Fruit fly (Drosophila melanogaster) whole organism, embryonic: Measurements from ENCODE around the gene CG5568.

ENCODE experiments used
- Awh ChIP-seq: fragments of 200-800 bp; sonication (Bioruptor generic); IDR thresholded peaks from 2 replicates; pipeline ENCODE4, ENCODE4 v1.3.6; 2022; ENCODE audit warnings: missing biosample characterization, missing genetic modification characterization
- B-H2 ChIP-seq: fragments of 200-800 bp; sonication (Bioruptor generic); optimal IDR thresholded peaks from 2 replicates; lab custom pipeline; 2018; ENCODE audit warnings: missing biosample characterization, mild to moderate bottlenecking, missing genetic modification characterization
- Bdp1 ChIP-seq: fragments of 200-800 bp; sonication (Bioruptor generic); optimal IDR thresholded peaks from 3 replicates; lab custom pipeline; 2016; ENCODE audit warnings: missing biosample characterization, missing genetic modification characterization
- CG10209 ChIP-seq: fragments of 200-800 bp; sonication (Bioruptor generic); optimal IDR thresholded peaks from 3 replicates; lab custom pipeline; 2017; ENCODE audit warnings: missing biosample characterization, mild to moderate bottlenecking, missing genetic modification characterization, missing genetic modification reagents
- CG10565 ChIP-seq: fragments of 200-800 bp; sonication (Bioruptor generic); optimal IDR thresholded peaks from 3 replicates; lab custom pipeline; 2016; ENCODE audit warnings: missing biosample characterization, mild to moderate bottlenecking, missing genetic modification characterization
- CG1603 ChIP-seq: fragments of 200-800 bp; sonication (Bioruptor generic); optimal IDR thresholded peaks from 2 replicates; lab custom pipeline; 2019; ENCODE audit warnings: missing biosample characterization, mild to moderate bottlenecking, missing genetic modification characterization, moderate library complexity
- CG17912 ChIP-seq: fragments of 200-800 bp; sonication (Bioruptor generic); optimal IDR thresholded peaks from 2 replicates; lab custom pipeline; 2018; ENCODE audit warnings: missing biosample characterization, mild to moderate bottlenecking, missing genetic modification characterization
- CG2875 ChIP-seq: fragments of 200-800 bp; sonication (Bioruptor generic); optimal IDR thresholded peaks from 2 replicates; lab custom pipeline; 2017; ENCODE audit warnings: missing biosample characterization, mild to moderate bottlenecking, missing genetic modification characterization, missing genetic modification reagents
- CG3163 ChIP-seq: fragments of 200-800 bp; sonication (Bioruptor generic); optimal IDR thresholded peaks from 3 replicates; lab custom pipeline; 2016; ENCODE audit warnings: missing biosample characterization, missing genetic modification characterization
- CG42726 ChIP-seq: fragments of 200-800 bp; sonication (Bioruptor generic); IDR thresholded peaks from 2 replicates; pipeline ENCODE4 v1.3.6; 2022; ENCODE audit warnings: missing biosample characterization, missing genetic modification characterization; ENCODE audit not compliant: partially characterized antibody
- CG6813 ChIP-seq: fragments of 200-800 bp; sonication (Bioruptor generic); optimal IDR thresholded peaks from 2 replicates; lab custom pipeline; 2017; ENCODE audit warnings: missing biosample characterization, missing genetic modification characterization, mild to moderate bottlenecking, moderate library complexity, missing genetic modification reagents
- CG7556 ChIP-seq: fragments of 200-800 bp; sonication (Bioruptor generic); optimal IDR thresholded peaks from 2 replicates; lab custom pipeline; 2017; ENCODE audit warnings: missing biosample characterization, mild to moderate bottlenecking, missing genetic modification characterization
- CG9932 ChIP-seq: fragments of 200-800 bp; sonication (Bioruptor generic); IDR thresholded peaks from 2 replicates; pipeline ENCODE4 v1.3.6; 2022; ENCODE audit warnings: missing biosample characterization, missing genetic modification characterization
- Dad ChIP-seq: fragments of 200-800 bp; sonication (Bioruptor generic); optimal IDR thresholded peaks from 3 replicates; lab custom pipeline; 2016; ENCODE audit warnings: missing biosample characterization, missing genetic modification characterization
- Dbx ChIP-seq: fragments of 200-800 bp; sonication (Bioruptor generic); IDR thresholded peaks from 3 replicates; pipeline ENCODE4 v1.3.6; 2022; ENCODE audit warnings: missing biosample characterization, missing genetic modification characterization
- Dll ChIP-seq: fragments of 200-800 bp; sonication (Bioruptor generic); IDR thresholded peaks from 4 replicates; pipeline ENCODE4 v1.3.6; 2022; ENCODE audit warnings: missing biosample characterization, missing genetic modification characterization; ENCODE audit not compliant: partially characterized antibody
- Dref ChIP-seq: fragments of 200-800 bp; sonication (Bioruptor generic); IDR thresholded peaks from 2 replicates; pipeline ENCODE4 v1.3.6; 2022; ENCODE audit warnings: missing biosample characterization, missing genetic modification characterization
- Elba2 ChIP-seq: fragments of 200-800 bp; sonication (Bioruptor generic); optimal IDR thresholded peaks from 3 replicates; lab custom pipeline; 2016; ENCODE audit warnings: missing biosample characterization, missing genetic modification characterization
- HLH54F ChIP-seq: fragments of 200-800 bp; sonication (Bioruptor generic); optimal IDR thresholded peaks from 3 replicates; lab custom pipeline; 2016; ENCODE audit warnings: missing biosample characterization, missing genetic modification characterization
- Hand ChIP-seq: fragments of 200-800 bp; sonication (Bioruptor generic); optimal IDR thresholded peaks from 2 replicates; lab custom pipeline; 2017; ENCODE audit warnings: mild to moderate bottlenecking, missing biosample characterization, missing genetic modification reagents, missing genetic modification characterization
- Hr3 ChIP-seq: fragments of 200-800 bp; sonication (Bioruptor generic); optimal IDR thresholded peaks from 3 replicates; lab custom pipeline; 2016; ENCODE audit warnings: missing biosample characterization, missing genetic modification characterization
- Hr78 ChIP-seq, 2 experiments: fragments of 200-800 bp in 1 of 2; fragments of >200 bp in 1 of 2; sonication (Bioruptor generic) in 1 of 2; optimal IDR thresholded peaks; 2 replicates each; lab custom pipeline; 2017 to 2019; ENCODE audit warnings: missing biosample characterization in 2 of 2, missing genetic modification characterization in 2 of 2, mild to moderate bottlenecking in 1 of 2, moderate library complexity in 1 of 2
- Lpt ChIP-seq: fragments of >200 bp; optimal IDR thresholded peaks from 2 replicates; lab custom pipeline; 2018; ENCODE audit warnings: missing biosample characterization, missing genetic modification characterization
- NfI ChIP-seq: fragments of 200-800 bp; sonication (Bioruptor generic); optimal IDR thresholded peaks from 3 replicates; lab custom pipeline; 2018; ENCODE audit warnings: missing biosample characterization, mild to moderate bottlenecking, missing genetic modification characterization, moderate library complexity
- Oaz ChIP-seq: fragments of 200-800 bp; sonication (Bioruptor generic); IDR thresholded peaks from 2 replicates; pipeline ENCODE4 v1.3.6; 2022; ENCODE audit warnings: missing biosample characterization, missing genetic modification characterization
- Oli ChIP-seq: fragments of 200-800 bp; sonication (Bioruptor generic); optimal IDR thresholded peaks from 2 replicates; lab custom pipeline; 2018; ENCODE audit warnings: missing biosample characterization, mild to moderate bottlenecking, missing genetic modification characterization, moderate library complexity
- PHDP ChIP-seq: fragments of 200-800 bp; sonication (Bioruptor generic); optimal IDR thresholded peaks from 3 replicates; lab custom pipeline; 2018; ENCODE audit warnings: missing biosample characterization, mild to moderate bottlenecking, missing genetic modification characterization, moderate library complexity
- Pdp1 ChIP-seq, 2 experiments: fragments of 200-800 bp; sonication (Bioruptor generic); optimal IDR thresholded peaks; 3 replicates each; lab custom pipeline; 2016; ENCODE audit warnings: missing biosample characterization in 2 of 2, missing genetic modification characterization in 2 of 2, mild to moderate bottlenecking in 1 of 2, moderate library complexity in 1 of 2
- Sox102F ChIP-seq: fragments of 200-800 bp; sonication (Bioruptor generic); optimal IDR thresholded peaks from 2 replicates; lab custom pipeline; 2018; ENCODE audit warnings: missing biosample characterization, mild to moderate bottlenecking, missing genetic modification characterization, moderate library complexity
- Taf1 ChIP-seq: fragments of 200-800 bp; sonication (Bioruptor generic); IDR thresholded peaks from 2 replicates; pipeline ENCODE4 v1.3.6; 2022; ENCODE audit warnings: missing biosample characterization, missing genetic modification characterization
- Tbp ChIP-seq: fragments of >200 bp; optimal IDR thresholded peaks from 2 replicates; lab custom pipeline; 2018; ENCODE audit warnings: missing biosample characterization, missing genetic modification characterization
- Trl ChIP-seq, 3 experiments: fragments of >200 bp in 2 of 3; fragments of 200-800 bp in 1 of 3; sonication (Bioruptor generic) in 1 of 3; optimal IDR thresholded peaks; 2 replicates in 1 of 3; 3 replicates in 2 of 3; lab custom pipeline; 2016 to 2017; ENCODE audit warnings: missing biosample characterization in 1 of 3, missing genetic modification characterization in 1 of 3
- ap ChIP-seq: fragments of 200-800 bp; sonication (Bioruptor generic); IDR thresholded peaks from 2 replicates; pipeline ENCODE4 v1.3.6; 2022; ENCODE audit warnings: missing biosample characterization, missing genetic modification characterization
- eyg ChIP-seq: fragments of 200-800 bp; sonication (Bioruptor generic); optimal IDR thresholded peaks from 3 replicates; lab custom pipeline; 2016; ENCODE audit warnings: missing biosample characterization, missing genetic modification characterization
- fd3F ChIP-seq: fragments of 200-800 bp; sonication (Bioruptor generic); optimal IDR thresholded peaks from 2 replicates; lab custom pipeline; 2018; ENCODE audit warnings: missing biosample characterization, mild to moderate bottlenecking, missing genetic modification characterization, moderate library complexity
- fd96Cb ChIP-seq: fragments of 200-800 bp; sonication (Bioruptor generic); optimal IDR thresholded peaks from 2 replicates; lab custom pipeline; 2018; ENCODE audit warnings: missing biosample characterization, mild to moderate bottlenecking, missing genetic modification characterization, moderate library complexity
- gce ChIP-seq: fragments of 200-800 bp; sonication (Bioruptor generic); IDR thresholded peaks from 3 replicates; pipeline ENCODE4 v1.3.6; 2022; ENCODE audit warnings: missing biosample characterization, missing genetic modification characterization
- her ChIP-seq: fragments of 200-800 bp; sonication (Bioruptor generic); optimal IDR thresholded peaks from 2 replicates; lab custom pipeline; 2016; ENCODE audit warnings: missing biosample characterization, missing genetic modification characterization
- org-1 ChIP-seq: fragments of 200-800 bp; sonication (Bioruptor generic); optimal IDR thresholded peaks from 2 replicates; lab custom pipeline; 2017; ENCODE audit warnings: missing biosample characterization, missing genetic modification characterization
- pan ChIP-seq, 4 experiments: fragments of >200 bp in 3 of 4; fragments of 200-800 bp in 1 of 4; sonication (Bioruptor generic) in 1 of 4; optimal IDR thresholded peaks in 3 of 4; IDR thresholded peaks in 1 of 4; 2 replicates each; pipeline versions ENCODE4 v1.3.6 to Lab custom; 2017 to 2022; ENCODE audit warnings: missing biosample characterization in 2 of 4, missing genetic modification characterization in 2 of 4, mixed read lengths in 1 of 4
- prd ChIP-seq, 3 experiments: fragments of >200 bp in 2 of 3; fragments of 200-800 bp in 1 of 3; sonication (Bioruptor generic) in 1 of 3; optimal IDR thresholded peaks in 2 of 3; IDR thresholded peaks in 1 of 3; 2 replicates in 2 of 3; 3 replicates in 1 of 3; pipeline versions ENCODE4 v1.3.6 to Lab custom; 2017 to 2022; ENCODE audit warnings: missing biosample characterization in 1 of 3, missing genetic modification characterization in 1 of 3
- pum ChIP-seq: fragments of 200-800 bp; sonication (Bioruptor generic); optimal IDR thresholded peaks from 2 replicates; lab custom pipeline; 2016; ENCODE audit warnings: missing biosample characterization, missing genetic modification characterization
- pzg ChIP-seq: fragments of 200-800 bp; sonication (Bioruptor generic); optimal IDR thresholded peaks from 3 replicates; lab custom pipeline; 2018; ENCODE audit warnings: missing biosample characterization, mild to moderate bottlenecking, missing genetic modification characterization, moderate library complexity
- sima ChIP-seq: fragments of 200-800 bp; sonication (Bioruptor generic); optimal IDR thresholded peaks from 2 replicates; lab custom pipeline; 2016; ENCODE audit warnings: missing biosample characterization, missing genetic modification characterization
- slou ChIP-seq: fragments of 200-800 bp; sonication (Bioruptor generic); optimal IDR thresholded peaks from 3 replicates; lab custom pipeline; 2016; ENCODE audit warnings: missing biosample characterization, missing genetic modification characterization
- trem ChIP-seq: fragments of 200-800 bp; optimal IDR thresholded peaks from 3 replicates; lab custom pipeline; 2019; ENCODE audit warnings: missing biosample characterization, mild to moderate bottlenecking, missing genetic modification characterization, moderate library complexity
- tup ChIP-seq: fragments of 200-800 bp; sonication (Bioruptor generic); optimal IDR thresholded peaks from 2 replicates; lab custom pipeline; 2016; ENCODE audit warnings: missing biosample characterization, mild to moderate bottlenecking, missing genetic modification characterization, moderate library complexity
- vvl ChIP-seq: fragments of 200-800 bp; sonication (Bioruptor generic); IDR thresholded peaks from 2 replicates; pipeline ENCODE4 v1.3.6; 2022; ENCODE audit warnings: missing biosample characterization, missing genetic modification characterization
- wor ChIP-seq: fragments of 200-800 bp; sonication (Bioruptor generic); IDR thresholded peaks from 2 replicates; pipeline ENCODE4 v1.3.6; 2022; ENCODE audit warnings: missing biosample characterization, missing genetic modification characterization

Gene CG5568

DNA sequence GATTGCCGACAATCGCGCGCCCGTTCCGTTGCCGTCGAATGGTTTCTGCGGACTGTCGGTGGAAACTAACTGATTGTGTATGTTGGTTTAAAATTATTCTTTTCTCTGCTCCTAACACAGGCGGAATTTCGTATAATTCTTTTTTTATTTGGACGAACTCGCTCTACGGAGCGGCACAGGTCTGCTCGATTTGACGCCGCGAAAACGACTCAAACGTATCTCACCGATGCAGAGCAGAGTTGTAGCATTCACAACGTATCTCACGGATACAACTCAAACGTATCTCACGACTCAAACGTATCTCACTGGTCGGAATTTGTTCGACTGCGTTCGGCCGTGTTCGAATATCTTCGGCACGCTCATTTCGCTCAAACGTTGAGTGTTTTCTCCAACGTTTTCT is 25.8 kb upstream of the CG5568 start, which contains the start of gene vn (continued):
- no peak for TF ChIP-seq Oaz (GFP tag; lab: Robert Waterston, UW)
- peak; percentile 38; the same call in 1 of the 4 replicates for TF ChIP-seq Dll
- TF ChIP-seq NfI (GFP tag; lab: Kevin White, UChicago), result peak; percentile 18
- no peak for TF ChIP-seq Oli
- TF ChIP-seq her (GFP tag; lab: Kevin White, UChicago), result peak; percentile 10
- TF ChIP-seq fd96Cb, result no peak
- no peak for TF ChIP-seq CG17912 (GFP tag; lab: Kevin White, UChicago)
- TF ChIP-seq fd3F (GFP tag; lab: Kevin White, UChicago), result no peak
- TF ChIP-seq wor (GFP tag; lab: Robert Waterston, UW), result no peak
- no peak for TF ChIP-seq Hr78 (GFP tag; optimal IDR thresholded peaks at IDR 0.05; lab: Kevin White, UChicago)
- no peak for TF ChIP-seq gce (GFP tag; lab: Robert Waterston, UW)
- TF ChIP-seq Elba2 (GFP tag; lab: Kevin White, UChicago), result no peak
- no peak for TF ChIP-seq B-H2 (GFP tag; lab: Kevin White, UChicago)
- no peak for TF ChIP-seq Taf1 (GFP tag; lab: Robert Waterston, UW)
- TF ChIP-seq pum (GFP tag; lab: Kevin White, UChicago), result no peak
- no peak for TF ChIP-seq CG1603 (tag; lab: Kevin White, UChicago)
- TF ChIP-seq sima, result no peak
- TF ChIP-seq pan (optimal IDR thresholded peaks at IDR 0.05; lab: Kevin White, UChicago), result no peak
- no peak for TF ChIP-seq pan (GFP tag; optimal IDR thresholded peaks at IDR 0.05 in 1 of 2, IDR thresholded peaks at IDR 0.05 in 1 of 2)
- TF ChIP-seq ap (GFP tag; lab: Robert Waterston, UW), result no peak
- TF ChIP-seq CG9932, result 0 out of 2 replicates have a peak, but pooled peaks have one; percentile 6
- no peak for TF ChIP-seq Sox102F
- TF ChIP-seq CG7556 (GFP tag; lab: Kevin White, UChicago), result no peak
- no peak for TF ChIP-seq CG3163 (GFP tag; lab: Kevin White, UChicago)
- no peak for TF ChIP-seq prd (optimal IDR thresholded peaks at IDR 0.05; lab: Kevin White, UChicago)
- no peak for TF ChIP-seq prd (GFP tag; IDR thresholded peaks at IDR 0.05; lab: Robert Waterston, UW)
- peak; percentile 38 to 57 for TF ChIP-seq Trl (optimal IDR thresholded peaks at IDR 0.05; lab: Kevin White, UChicago)
- TF ChIP-seq Trl (GFP tag; optimal IDR thresholded peaks at IDR 0.05; lab: Kevin White, UChicago), result no peak
- no peak for TF ChIP-seq eyg
- TF ChIP-seq Bdp1, result no peak
- no peak for TF ChIP-seq tup (GFP tag; lab: Kevin White, UChicago)
- no peak for TF ChIP-seq CG10565 (GFP tag; lab: Kevin White, UChicago)
- no peak for TF ChIP-seq Hr3
- TF ChIP-seq vvl (GFP tag; lab: Robert Waterston, UW), result no peak; the same call in none of the 2 replicates
- peak; percentile 39 for TF ChIP-seq PHDP (tag; lab: Kevin White, UChicago)
- no peak for TF ChIP-seq pzg
- TF ChIP-seq CG2875, result no peak
- TF ChIP-seq Hand (GFP tag; lab: Kevin White, UChicago), result no peak
- TF ChIP-seq Pdp1 (GFP tag; optimal IDR thresholded peaks at IDR 0.05; lab: Kevin White, UChicago), result no peak
- TF ChIP-seq org-1, result no peak
- no peak for TF ChIP-seq Lpt
- peak; percentile 47; the same call in 2 of the 3 replicates for TF ChIP-seq Dbx
- TF ChIP-seq Awh (GFP tag; lab: Robert Waterston, UW), result no peak
- TF ChIP-seq Tbp (GFP tag; lab: Kevin White, UChicago), result no peak
- no peak for TF ChIP-seq CG6813 (GFP tag; lab: Kevin White, UChicago)
- no peak for TF ChIP-seq HLH54F
- TF ChIP-seq CG10209 (GFP tag; lab: Kevin White, UChicago), result no peak
- no peak for TF ChIP-seq Dad
- TF ChIP-seq slou (GFP tag; lab: Kevin White, UChicago), result no peak
- no peak for TF ChIP-seq Dref (GFP tag; lab: Robert Waterston, UW)
- no peak for TF ChIP-seq trem (tag; lab: Kevin White, UChicago)
- peak; percentile 56; the same call in 1 of the 2 replicates for TF ChIP-seq CG42726 (GFP tag; lab: Robert Waterston, UW)
